Worm (Caenorhabditis elegans): Measurements from ENCODE around the gene rps-13.

rps-13 gene

DNA sequence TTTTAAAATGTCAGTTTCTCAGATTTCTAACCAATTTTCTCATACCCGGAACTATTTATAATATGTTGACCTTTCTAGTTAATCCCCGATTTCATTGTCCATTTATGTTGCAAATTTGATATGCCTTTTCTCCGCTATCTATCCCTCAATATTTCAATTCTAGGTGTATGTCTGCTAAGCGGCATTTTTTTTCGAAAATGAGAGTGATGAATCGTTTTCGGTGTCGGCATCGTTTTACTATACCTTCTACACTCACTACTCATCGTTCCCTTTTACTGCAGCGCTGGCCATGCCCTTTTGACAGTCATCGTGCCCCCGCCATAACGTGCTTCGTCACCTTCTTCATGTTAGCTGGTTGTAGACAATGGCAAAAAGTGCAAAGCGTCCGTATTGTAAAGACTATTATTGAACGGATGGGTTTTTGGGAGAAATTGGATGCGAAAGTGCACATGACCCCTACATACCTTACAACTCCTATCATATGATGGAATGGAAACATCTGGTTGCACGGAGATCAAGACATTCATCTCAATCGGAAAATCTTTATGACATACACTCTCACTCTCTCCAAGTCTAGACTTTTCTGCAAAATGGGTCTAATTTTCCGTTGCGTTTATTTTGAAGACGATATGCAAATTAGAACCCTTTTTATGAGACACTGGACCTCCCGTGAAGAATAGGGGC, 15.5 kb downstream of the rps-13 start:
- no peak for TF ChIP-seq attf-4 (tag; optimal IDR thresholded peaks at IDR 0.05)
- peak; percentile 86 for TF ChIP-seq hlh-30 (tag; optimal IDR thresholded peaks at IDR 0.05; ENCODE audit: insufficient read depth)
- no peak for TF ChIP-seq nhr-28 (tag; optimal IDR thresholded peaks at IDR 0.05)
- no peak for TF ChIP-seq nhr-111 (GFP tag; optimal IDR thresholded peaks at IDR 0.05)
- no peak for TF ChIP-seq spr-3 (GFP tag; optimal IDR thresholded peaks at IDR 0.05)
- TF ChIP-seq Y48G9A.11 (GFP tag; IDR thresholded peaks at IDR 0.05), result no peak
- TF ChIP-seq ztf-11 (tag; optimal IDR thresholded peaks at IDR 0.05), result no peak
- TF ChIP-seq snpc-4 (tag; optimal IDR thresholded peaks at IDR 0.05), result no peak
- TF ChIP-seq mxl-2 (GFP tag; conservative IDR thresholded peaks at IDR 0.05), result no peak
- TF ChIP-seq lsy-2 (tag; optimal IDR thresholded peaks at IDR 0.05), result peak in 1 of 2 experiments; percentile 7
- no peak for TF ChIP-seq egl-27 (tag; optimal IDR thresholded peaks at IDR 0.05)
- TF ChIP-seq mdl-1 (tag; optimal IDR thresholded peaks at IDR 0.05), result peak in 1 of 2 experiments; percentile 34
- TF ChIP-seq jun-1 (tag; optimal IDR thresholded peaks at IDR 0.05), result no peak
- no peak for TF ChIP-seq tra-1 (GFP tag; IDR thresholded peaks at IDR 0.05)
- no peak for TF ChIP-seq unc-130 (GFP tag; optimal IDR thresholded peaks at IDR 0.05)
- TF ChIP-seq madf-9 (GFP tag; conservative IDR thresholded peaks at IDR 0.05), result no peak
- TF ChIP-seq mes-2 (tag; optimal IDR thresholded peaks at IDR 0.05; ENCODE audit: poor library complexity, severe bottlenecking), result peak; percentile 18
- TF ChIP-seq ama-1 (optimal IDR thresholded peaks at IDR 0.05), result peak; percentile 14
- no peak for TF ChIP-seq madf-5 (GFP tag; IDR thresholded peaks at IDR 0.05)
- peak in 1 of 2 experiments; percentile 98 for TF ChIP-seq unc-62 (GFP tag; optimal IDR thresholded peaks at IDR 0.05 in 1 of 2)
- TF ChIP-seq unc-62 (tag; optimal IDR thresholded peaks at IDR 0.05), result no peak
- no peak for TF ChIP-seq unc-39 (tag; optimal IDR thresholded peaks at IDR 0.05)
- TF ChIP-seq nhr-11 (tag; optimal IDR thresholded peaks at IDR 0.05), result peak; percentile 7
- no peak for TF ChIP-seq F44E2.7 (GFP tag; IDR thresholded peaks at IDR 0.05)
- no peak for TF ChIP-seq ZK337.2 (GFP tag; IDR thresholded peaks at IDR 0.05)

DNA sequence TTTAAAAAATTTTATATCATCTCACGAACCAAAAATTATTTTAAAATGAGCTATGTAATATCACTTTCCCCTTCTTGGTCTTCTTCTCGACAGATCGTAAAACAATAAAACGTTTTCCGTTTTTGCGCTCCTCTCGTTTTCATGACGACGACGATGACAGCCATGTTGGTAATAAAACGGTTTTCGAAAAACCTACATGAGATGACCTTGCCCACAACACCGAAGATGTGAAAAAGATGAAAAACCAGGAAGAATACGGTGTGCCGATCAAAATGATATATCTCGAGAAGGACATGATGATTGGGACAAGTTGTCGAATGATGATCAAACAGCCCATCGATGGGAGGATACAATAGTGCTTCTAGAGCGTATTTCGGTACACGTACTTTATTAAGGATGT, 16.1 kb downstream of the rps-13 start:
- TF ChIP-seq mep-1 (tag; optimal IDR thresholded peaks at IDR 0.05), result no peak
- no peak for TF ChIP-seq nhr-237 (tag; optimal IDR thresholded peaks at IDR 0.05)
- TF ChIP-seq F49E8.2 (tag; optimal IDR thresholded peaks at IDR 0.05; ENCODE audit: borderline replicate concordance), result no peak

DNA sequence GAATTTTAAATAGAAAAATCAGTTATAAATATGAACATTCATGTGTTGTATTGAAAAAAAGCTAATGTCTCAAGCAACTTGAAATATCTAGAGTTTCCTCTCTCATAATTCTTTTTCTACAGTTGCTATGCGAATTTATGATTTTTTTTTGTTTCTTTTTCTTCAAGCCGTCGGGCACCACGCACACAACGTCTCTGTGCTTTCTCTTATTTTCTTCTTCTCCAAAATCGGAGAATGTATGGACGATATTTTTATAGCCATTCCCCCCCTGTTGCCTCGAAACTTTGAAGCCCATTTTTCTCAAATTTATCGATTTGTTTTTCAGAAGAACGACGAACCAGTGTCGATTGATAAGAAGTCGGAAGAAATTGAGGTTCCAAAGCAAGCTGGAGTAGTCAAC, 18.0 kb downstream of the rps-13 start:
- no peak for TF ChIP-seq hlh-11 (tag; optimal IDR thresholded peaks at IDR 0.05)
- TF ChIP-seq aha-1 (tag), result peak; percentile 91

- TF ChIP-seq aha-1 (tag) (peak; percentile 41), ztf-11 (tag; optimal IDR thresholded peaks at IDR 0.05) (no peak), nhr-48 (tag; optimal IDR thresholded peaks at IDR 0.05) (no peak), hlh-30 (tag; optimal IDR thresholded peaks at IDR 0.05; ENCODE audit: insufficient read depth) (peak; percentile 64)
Observed at ce11 chrIII:6356007-6356406, 18.8 kb downstream of the rps-13 start.

ce11 chrIII:6355359-6355758, 19.4 kb downstream of the rps-13 start:
- TF ChIP-seq R02D3.7 (tag; optimal IDR thresholded peaks at IDR 0.05) (no peak), tag-97 (GFP tag; IDR thresholded peaks at IDR 0.05) (no peak), aha-1 (tag) (peak; percentile 93), nhr-11 (tag; optimal IDR thresholded peaks at IDR 0.05) (no peak)

- no peak for TF ChIP-seq spr-3 (GFP tag; optimal IDR thresholded peaks at IDR 0.05)
- TF ChIP-seq Y105C5A.15 (GFP tag; IDR thresholded peaks at IDR 0.05), result no peak
- no peak for TF ChIP-seq hmg-1.1 (GFP tag; IDR thresholded peaks at IDR 0.05)
- TF ChIP-seq ceh-82 (tag; optimal IDR thresholded peaks at IDR 0.05), result no peak
- no peak for TF ChIP-seq attf-4 (tag; optimal IDR thresholded peaks at IDR 0.05)
Observed at ce11 chrIII:6353084-6353483, 21.7 kb downstream of the rps-13 start, which contains the start of gene akap-1. Gene akap-1 (plus strand): TSS chrIII:6353384.
